Fruit fly (Drosophila melanogaster): ENCODE measurements around the gene ImpE2.

ImpE2 gene

dm6 chr3L:3517894-3518293 lies 5.4 kb upstream of the ImpE2 start (continued):
- peak; percentile 85 for TF ChIP-seq phol (tag; optimal IDR thresholded peaks at IDR 0.05)
- TF ChIP-seq CG4282 (GFP tag; optimal IDR thresholded peaks at IDR 0.05) = peak; percentile 65
- peak; percentile 46 for TF ChIP-seq da (GFP tag; optimal IDR thresholded peaks at IDR 0.05)
- TF ChIP-seq Fer2 (tag; optimal IDR thresholded peaks at IDR 0.05) = peak; percentile 80
- peak; percentile 65 for TF ChIP-seq CG7928 (GFP tag; optimal IDR thresholded peaks at IDR 0.05)
- TF ChIP-seq CG6689 (GFP tag; IDR thresholded peaks at IDR 0.05) = peak; percentile 93
- TF ChIP-seq unpg (GFP tag; optimal IDR thresholded peaks at IDR 0.05) = peak; percentile 87
- TF ChIP-seq CG4617 (GFP tag; optimal IDR thresholded peaks at IDR 0.05; ENCODE audit: borderline replicate concordance) = peak; percentile 53
- peak; percentile 31; the same call in 1 of the 2 replicates for TF ChIP-seq dan (GFP tag; IDR thresholded peaks at IDR 0.05)
- peak; percentile 85 for TF ChIP-seq HHEX (GFP tag; optimal IDR thresholded peaks at IDR 0.05)
- peak; percentile 82 for TF ChIP-seq CG33213 (GFP tag; optimal IDR thresholded peaks at IDR 0.05)
- peak; percentile 61 for TF ChIP-seq CG13123 (GFP tag; optimal IDR thresholded peaks at IDR 0.05)
- TF ChIP-seq tap (tag; optimal IDR thresholded peaks at IDR 0.05) = peak; percentile 65
- peak; percentile 75 for TF ChIP-seq CG5180 (GFP tag; optimal IDR thresholded peaks at IDR 0.05)
- TF ChIP-seq Sox100B (GFP tag; optimal IDR thresholded peaks at IDR 0.05) = peak; percentile 88
- peak; percentile 34; the same call in 1 of the 3 replicates for TF ChIP-seq croc (GFP tag; conservative IDR thresholded peaks at IDR 0.05)
- peak; percentile 95 for TF ChIP-seq otp (GFP tag; IDR thresholded peaks at IDR 0.05)
- no peak for TF ChIP-seq Dfd (GFP tag; optimal IDR thresholded peaks at IDR 0.05)
- peak; percentile 85 for TF ChIP-seq CG12744 (GFP tag; optimal IDR thresholded peaks at IDR 0.05)
- peak; percentile 90 for TF ChIP-seq CG8944 (GFP tag; optimal IDR thresholded peaks at IDR 0.05)
- TF ChIP-seq Sin3A (optimal IDR thresholded peaks at IDR 0.05) = no peak
- no peak for TF ChIP-seq inv (GFP tag; IDR thresholded peaks at IDR 0.05; ENCODE audit: partially characterized antibody)
- TF ChIP-seq hth (optimal IDR thresholded peaks at IDR 0.05) = no peak
- TF ChIP-seq nom (GFP tag; optimal IDR thresholded peaks at IDR 0.05) = peak; percentile 16
- peak; percentile 27 for TF ChIP-seq grn (GFP tag; optimal IDR thresholded peaks at IDR 0.05)
- TF ChIP-seq CG14860 (GFP tag; IDR thresholded peaks at IDR 0.05; ENCODE audit: partially characterized antibody) = no peak
- TF ChIP-seq CG7372 (GFP tag; IDR thresholded peaks at IDR 0.05) = peak; percentile 94
- TF ChIP-seq CG18599 (GFP tag; optimal IDR thresholded peaks at IDR 0.05) = peak; percentile 92
- TF ChIP-seq cwo (GFP tag; optimal IDR thresholded peaks at IDR 0.05) = peak; percentile 82
- TF ChIP-seq Nf-YC (tag; optimal IDR thresholded peaks at IDR 0.05) = peak; percentile 73
- peak; percentile 46 for TF ChIP-seq CG15011 (GFP tag; optimal IDR thresholded peaks at IDR 0.05)
- TF ChIP-seq CG31441 (GFP tag; IDR thresholded peaks at IDR 0.05) = peak; percentile 76
- TF ChIP-seq CG12942 (GFP tag; optimal IDR thresholded peaks at IDR 0.05) = peak; percentile 79
- peak; percentile 83 for TF ChIP-seq D19A (tag; optimal IDR thresholded peaks at IDR 0.05)
- peak; percentile 89 for TF ChIP-seq Hr3 (GFP tag; optimal IDR thresholded peaks at IDR 0.05)
- TF ChIP-seq CG2712 (tag; optimal IDR thresholded peaks at IDR 0.05) = peak; percentile 75
- no peak for TF ChIP-seq amos (GFP tag; IDR thresholded peaks at IDR 0.05; ENCODE audit: partially characterized antibody)
- TF ChIP-seq knrl (GFP tag; IDR thresholded peaks at IDR 0.05; ENCODE audit: partially characterized antibody) = 0 out of 3 replicates have a peak, but pooled peaks have one; percentile 19
- peak; percentile 82 for TF ChIP-seq B-H1 (GFP tag; IDR thresholded peaks at IDR 0.05)
- TF ChIP-seq CG1529 (GFP tag; optimal IDR thresholded peaks at IDR 0.05) = peak; percentile 79
- TF ChIP-seq Doc2 (GFP tag; IDR thresholded peaks at IDR 0.05) = peak; percentile 82
- TF ChIP-seq CG12155 (GFP tag; optimal IDR thresholded peaks at IDR 0.05) = peak; percentile 83
- TF ChIP-seq Aef1 (GFP tag; IDR thresholded peaks at IDR 0.05) = peak; percentile 96
- TF ChIP-seq zf30C (GFP tag; optimal IDR thresholded peaks at IDR 0.05) = no peak
- TF ChIP-seq CG10431 (GFP tag; optimal IDR thresholded peaks at IDR 0.05) = peak; percentile 12
- TF ChIP-seq Hsf (GFP tag; optimal IDR thresholded peaks at IDR 0.05) = peak; percentile 89
- TF ChIP-seq CHES-1-like (GFP tag; optimal IDR thresholded peaks at IDR 0.05) = peak; percentile 86
- peak; percentile 87 for TF ChIP-seq fd3F (GFP tag; optimal IDR thresholded peaks at IDR 0.05)
- TF ChIP-seq CG13624 (GFP tag; optimal IDR thresholded peaks at IDR 0.05) = peak; percentile 91
- peak; percentile 62 for TF ChIP-seq CG14965 (GFP tag; optimal IDR thresholded peaks at IDR 0.05; ENCODE audit: borderline replicate concordance)
- peak; percentile 94 for TF ChIP-seq wor (GFP tag; IDR thresholded peaks at IDR 0.05)

All from whole organism, embryonic.